Fruit fly (Drosophila melanogaster): ENCODE data around the gene Rubicon.

- TF ChIP-seq CG32264 (GFP tag; optimal IDR thresholded peaks at IDR 0.05) (no peak), br (GFP tag; optimal IDR thresholded peaks at IDR 0.05) (no peak), lola (GFP tag; optimal IDR thresholded peaks at IDR 0.05) (no peak), sage (GFP tag; optimal IDR thresholded peaks at IDR 0.05) (no peak), Hr78 (GFP tag; optimal IDR thresholded peaks at IDR 0.05) (no peak), dsf (GFP tag; optimal IDR thresholded peaks at IDR 0.05; ENCODE audit: borderline replicate concordance) (no peak), usp (GFP tag; optimal IDR thresholded peaks at IDR 0.05) (no peak)
Observed at dm6 chrX:8694066-8694822, 17.4 kb downstream of the Rubicon start.
